Fruit fly (Drosophila melanogaster) whole organism, embryonic: Measurements from ENCODE around the gene CG12206.

Source experiments
- ATbp ChIP-seq: fragments of 200-800 bp; sonication (Bioruptor generic); optimal IDR thresholded peaks from 2 replicates; lab custom pipeline; 2017; ENCODE audit warnings: missing biosample characterization, mild to moderate bottlenecking, missing genetic modification characterization, missing genetic modification reagents
- Blimp-1 ChIP-seq: fragments of 200-800 bp; sonication (Bioruptor generic); optimal IDR thresholded peaks from 3 replicates; lab custom pipeline; 2018; ENCODE audit warnings: missing biosample characterization, missing genetic modification characterization, mild to moderate bottlenecking, moderate library complexity, missing genetic modification reagents
- CG11696 ChIP-seq: fragments of 200-800 bp; sonication (Bioruptor generic); IDR thresholded peaks from 2 replicates; pipeline ENCODE4 v1.3.6; 2022; ENCODE audit warnings: missing biosample characterization, missing genetic modification characterization
- CG13775 ChIP-seq: fragments of 200-800 bp; sonication (Bioruptor generic); optimal IDR thresholded peaks from 3 replicates; lab custom pipeline; 2017; ENCODE audit warnings: missing biosample characterization, mild to moderate bottlenecking, missing genetic modification characterization
- CG14441 ChIP-seq: fragments of 200-800 bp; sonication (Bioruptor generic); IDR thresholded peaks from 2 replicates; pipeline ENCODE4 v1.3.6; 2022; ENCODE audit warnings: missing biosample characterization, missing genetic modification characterization
- CG1529 ChIP-seq: fragments of 200-800 bp; sonication (Bioruptor generic); optimal IDR thresholded peaks from 3 replicates; lab custom pipeline; 2018; ENCODE audit warnings: missing biosample characterization, missing genetic modification characterization
- CG1602 ChIP-seq: fragments of 200-800 bp; sonication (Bioruptor generic); optimal IDR thresholded peaks from 3 replicates; lab custom pipeline; 2016; ENCODE audit warnings: missing biosample characterization, missing genetic modification characterization
- CG17612 ChIP-seq: fragments of 200-800 bp; sonication (Bioruptor generic); IDR thresholded peaks from 2 replicates; pipeline ENCODE4 v1.3.6; 2022; ENCODE audit warnings: missing biosample characterization, missing genetic modification characterization
- CG17829 ChIP-seq: fragments of 200-800 bp; optimal IDR thresholded peaks from 2 replicates; lab custom pipeline; 2019; ENCODE audit warnings: missing biosample characterization, mild to moderate bottlenecking, missing genetic modification characterization, moderate library complexity
- CG31441 ChIP-seq: fragments of 200-800 bp; sonication (Bioruptor generic); IDR thresholded peaks from 2 replicates; pipeline ENCODE4 v1.3.6; 2022; ENCODE audit warnings: missing biosample characterization, missing genetic modification characterization
- CG5245 ChIP-seq: fragments of 200-800 bp; sonication (Bioruptor generic); optimal IDR thresholded peaks from 3 replicates; lab custom pipeline; 2016; ENCODE audit warnings: missing biosample characterization, missing genetic modification characterization
- CG7357 ChIP-seq: fragments of 200-800 bp; sonication (Bioruptor generic); IDR thresholded peaks from 3 replicates; pipeline ENCODE4 v1.3.6; 2022; ENCODE audit warnings: missing biosample characterization, missing genetic modification characterization
- CG7745 ChIP-seq: fragments of 200-800 bp; sonication (Bioruptor generic); optimal IDR thresholded peaks from 2 replicates; lab custom pipeline; 2018; ENCODE audit warnings: missing biosample characterization, mild to moderate bottlenecking, missing genetic modification characterization, moderate library complexity
- CG7987 ChIP-seq: fragments of 200-800 bp; sonication (Bioruptor generic); optimal IDR thresholded peaks from 2 replicates; lab custom pipeline; 2018; ENCODE audit warnings: missing biosample characterization, mild to moderate bottlenecking, missing genetic modification characterization, moderate library complexity
- CG8089 ChIP-seq: fragments of 200-800 bp; sonication (Bioruptor generic); optimal IDR thresholded peaks from 3 replicates; lab custom pipeline; 2016; ENCODE audit warnings: missing biosample characterization, missing genetic modification characterization
- CG9727 ChIP-seq: fragments of 200-800 bp; sonication (Bioruptor generic); optimal IDR thresholded peaks from 3 replicates; lab custom pipeline; 2017; ENCODE audit warnings: missing biosample characterization, mild to moderate bottlenecking, missing genetic modification characterization
- CrebB ChIP-seq: fragments of 200-800 bp; sonication (Bioruptor generic); optimal IDR thresholded peaks from 3 replicates; lab custom pipeline; 2018; ENCODE audit warnings: missing biosample characterization, mild to moderate bottlenecking, missing genetic modification characterization
- Dll ChIP-seq: fragments of 200-800 bp; sonication (Bioruptor generic); IDR thresholded peaks from 4 replicates; pipeline ENCODE4 v1.3.6; 2022; ENCODE audit warnings: missing biosample characterization, missing genetic modification characterization; ENCODE audit not compliant: partially characterized antibody
- E2f2 ChIP-seq: fragments of 200-800 bp; sonication (Bioruptor generic); IDR thresholded peaks from 2 replicates; pipeline ENCODE4 v1.3.6; 2022; ENCODE audit warnings: missing biosample characterization, missing genetic modification characterization
- Eip74EF ChIP-seq, 2 experiments: fragments of 200-800 bp in 1 of 2; fragments of >200 bp in 1 of 2; sonication (Bioruptor generic) in 1 of 2; optimal IDR thresholded peaks; 2 replicates each; lab custom pipeline; 2017 to 2019; ENCODE audit warnings: missing biosample characterization in 2 of 2, missing genetic modification characterization in 2 of 2, mild to moderate bottlenecking in 1 of 2, moderate library complexity in 1 of 2
- Ets97D ChIP-seq: fragments of 200-800 bp; sonication (Bioruptor generic); optimal IDR thresholded peaks from 3 replicates; lab custom pipeline; 2016; ENCODE audit warnings: missing biosample characterization, missing genetic modification characterization
- Gug ChIP-seq: fragments of 200-800 bp; sonication (Bioruptor generic); IDR thresholded peaks from 4 replicates; pipeline ENCODE4 v1.3.6; 2022; ENCODE audit warnings: missing biosample characterization, missing genetic modification characterization
- Mrtf ChIP-seq: fragments of 200-800 bp; sonication (Bioruptor generic); IDR thresholded peaks from 3 replicates; pipeline ENCODE4 v1.3.6; 2022; ENCODE audit warnings: missing biosample characterization, missing genetic modification characterization
- Sin3A ChIP-seq: fragments of >200 bp; optimal IDR thresholded peaks from 2 replicates; lab custom pipeline; 2018
- Six4 ChIP-seq: fragments of 200-800 bp; sonication (Bioruptor generic); optimal IDR thresholded peaks from 2 replicates; lab custom pipeline; 2016; ENCODE audit warnings: missing biosample characterization, missing genetic modification characterization
- bbx ChIP-seq: fragments of 200-800 bp; sonication (Bioruptor generic); IDR thresholded peaks from 2 replicates; pipeline ENCODE4 v1.3.6; 2022; ENCODE audit warnings: missing biosample characterization, missing genetic modification characterization; ENCODE audit not compliant: partially characterized antibody
- bowl ChIP-seq: fragments of 200-800 bp; sonication (Bioruptor generic); IDR thresholded peaks from 2 replicates; pipeline ENCODE4 v1.3.6; 2022; ENCODE audit warnings: missing biosample characterization, missing genetic modification characterization
- btn ChIP-seq: fragments of 200-800 bp; sonication (Bioruptor generic); optimal IDR thresholded peaks from 2 replicates; lab custom pipeline; 2016; ENCODE audit warnings: missing biosample characterization, missing genetic modification characterization
- cad ChIP-seq: fragments of >200 bp; optimal IDR thresholded peaks from 2 replicates; lab custom pipeline; 2017; ENCODE audit warnings: missing biosample characterization, missing genetic modification characterization
- crp ChIP-seq, 2 experiments: fragments of 200-800 bp; sonication (Bioruptor generic); optimal IDR thresholded peaks; 2 replicates in 1 of 2; 3 replicates in 1 of 2; lab custom pipeline; 2017; ENCODE audit warnings: missing biosample characterization in 2 of 2, missing genetic modification characterization in 2 of 2, mild to moderate bottlenecking in 1 of 2, moderate library complexity in 1 of 2
- fd102C ChIP-seq: fragments of 200-800 bp; sonication (Bioruptor generic); optimal IDR thresholded peaks from 2 replicates; lab custom pipeline; 2018; ENCODE audit warnings: missing biosample characterization, mild to moderate bottlenecking, missing genetic modification characterization, moderate library complexity
- gsb-n ChIP-seq: fragments of 200-800 bp; sonication (Bioruptor generic); optimal IDR thresholded peaks from 3 replicates; lab custom pipeline; 2018; ENCODE audit warnings: missing biosample characterization, mild to moderate bottlenecking, missing genetic modification characterization
- ham ChIP-seq: fragments of 200-800 bp; sonication (Bioruptor generic); IDR thresholded peaks from 2 replicates; pipeline ENCODE4 v1.3.6; 2022; ENCODE audit warnings: missing biosample characterization, missing genetic modification characterization
- hbn ChIP-seq: fragments of 200-800 bp; sonication (Bioruptor generic); IDR thresholded peaks from 2 replicates; pipeline ENCODE4 v1.3.6; 2022; ENCODE audit warnings: missing biosample characterization, missing genetic modification characterization; ENCODE audit not compliant: partially characterized antibody
- jigr1 ChIP-seq: fragments of 200-800 bp; sonication (Bioruptor generic); IDR thresholded peaks from 3 replicates; pipeline ENCODE4 v1.3.6; 2022; ENCODE audit warnings: missing biosample characterization, missing genetic modification characterization
- lov ChIP-seq, 2 experiments: fragments of 200-800 bp in 1 of 2; fragments of >200 bp in 1 of 2; sonication (Bioruptor generic) in 1 of 2; IDR thresholded peaks in 1 of 2; optimal IDR thresholded peaks in 1 of 2; 2 replicates in 1 of 2; 3 replicates in 1 of 2; pipeline versions ENCODE4 v1.3.6 to Lab custom; 2017 to 2022; ENCODE audit warnings: missing biosample characterization in 1 of 2, missing genetic modification characterization in 1 of 2
- nerfin-1 ChIP-seq: fragments of 200-800 bp; sonication (Bioruptor generic); optimal IDR thresholded peaks from 3 replicates; lab custom pipeline; 2019; ENCODE audit warnings: missing biosample characterization, mild to moderate bottlenecking, missing genetic modification characterization, moderate library complexity
- oc ChIP-seq: fragments of 200-800 bp; sonication (Bioruptor generic); optimal IDR thresholded peaks from 2 replicates; lab custom pipeline; 2018; ENCODE audit warnings: missing biosample characterization, mild to moderate bottlenecking, missing genetic modification characterization, moderate library complexity
- otp ChIP-seq: fragments of 200-800 bp; sonication (Bioruptor generic); IDR thresholded peaks from 3 replicates; pipeline ENCODE4, ENCODE4 v1.3.6; 2022; ENCODE audit warnings: missing biosample characterization, missing genetic modification characterization
- pho ChIP-seq: fragments of 200-800 bp; sonication (Bioruptor generic); optimal IDR thresholded peaks from 2 replicates; lab custom pipeline; 2016; ENCODE audit warnings: missing biosample characterization, missing genetic modification characterization
- pita ChIP-seq: fragments of 200-800 bp; sonication (Bioruptor generic); optimal IDR thresholded peaks from 2 replicates; lab custom pipeline; 2017; ENCODE audit warnings: missing biosample characterization, mild to moderate bottlenecking, missing genetic modification characterization
- pum ChIP-seq: fragments of 200-800 bp; sonication (Bioruptor generic); optimal IDR thresholded peaks from 2 replicates; lab custom pipeline; 2016; ENCODE audit warnings: missing biosample characterization, missing genetic modification characterization
- run ChIP-seq: fragments of 200-800 bp; sonication (Bioruptor generic); optimal IDR thresholded peaks from 3 replicates; lab custom pipeline; 2018; ENCODE audit warnings: missing biosample characterization, mild to moderate bottlenecking, missing genetic modification characterization
- schlank ChIP-seq: fragments of 200-800 bp; sonication (Bioruptor generic); optimal IDR thresholded peaks from 2 replicates; lab custom pipeline; 2018; ENCODE audit warnings: missing biosample characterization, mild to moderate bottlenecking, missing genetic modification characterization
- stwl ChIP-seq: fragments of 200-800 bp; sonication (Bioruptor generic); optimal IDR thresholded peaks from 3 replicates; lab custom pipeline; 2018; ENCODE audit warnings: missing biosample characterization, mild to moderate bottlenecking, missing genetic modification characterization, moderate library complexity
- tna ChIP-seq: fragments of 200-800 bp; sonication (Bioruptor generic); IDR thresholded peaks from 2 replicates; pipeline ENCODE4 v1.3.6; 2022; ENCODE audit warnings: missing biosample characterization, missing genetic modification characterization; ENCODE audit not compliant: partially characterized antibody
- ttk ChIP-seq: fragments of 200-800 bp; sonication (Bioruptor generic); IDR thresholded peaks from 2 replicates; pipeline ENCODE4 v2.1.2; 2022; ENCODE audit warnings: missing biosample characterization, missing genetic modification characterization
- z ChIP-seq: fragments of 200-800 bp; sonication (Bioruptor generic); IDR thresholded peaks from 3 replicates; pipeline ENCODE4 v1.3.6; 2022; ENCODE audit warnings: missing biosample characterization, missing genetic modification characterization

The CG12206 gene

DNA sequence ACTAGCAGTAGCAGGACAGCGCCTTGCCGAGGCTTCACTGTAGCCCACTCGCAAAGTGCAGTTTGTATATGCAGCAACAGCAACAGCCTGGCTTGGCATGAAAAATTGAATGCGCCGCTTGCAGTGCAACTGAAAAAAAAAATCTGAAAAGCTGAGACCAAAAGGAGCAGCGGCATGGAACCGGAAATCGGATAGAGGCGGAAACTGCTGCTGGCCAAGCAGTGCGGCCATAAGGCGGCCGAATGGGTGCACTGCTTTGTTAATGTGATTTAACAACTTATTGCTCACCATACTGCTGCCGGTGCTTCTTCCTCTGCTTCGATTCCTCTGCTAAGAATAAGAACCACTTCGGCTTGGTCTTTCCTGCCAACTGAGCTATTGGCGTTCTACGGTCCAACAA, 29.9 kb upstream of the CG12206 start (continued):
- TF ChIP-seq Ets97D (peak; percentile 91), CG9727 (GFP tag; lab: Kevin White, UChicago) (peak; percentile 9), stwl (peak; percentile 13), nerfin-1 (tag; lab: Kevin White, UChicago) (no peak), CG13775 (GFP tag; lab: Kevin White, UChicago) (peak; percentile 1), fd102C (GFP tag; lab: Kevin White, UChicago) (peak; percentile 15), hbn (GFP tag; lab: Robert Waterston, UW) (no peak), z (0 out of 3 replicates have a peak, but pooled peaks have one; percentile 7)

DNA sequence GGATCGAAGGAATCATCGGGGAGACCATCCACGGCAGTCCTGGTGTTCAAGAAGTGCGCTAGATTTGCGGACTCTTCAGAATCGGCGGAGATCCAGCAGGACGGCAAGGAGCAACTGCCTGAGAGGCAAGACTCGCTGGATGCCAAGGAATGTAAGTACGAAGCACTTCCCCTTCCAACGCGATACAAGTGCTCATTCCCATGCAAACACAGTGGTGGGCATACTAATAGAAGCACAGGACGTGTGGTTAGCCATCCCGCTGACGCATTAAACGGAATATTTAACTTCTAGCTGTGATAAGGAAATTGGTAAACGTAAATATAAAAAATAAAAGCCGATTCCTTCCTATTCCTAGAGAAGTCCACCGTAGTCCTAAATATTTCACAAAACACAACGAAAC, 11.5 kb upstream of the CG12206 start:
- no peak for TF ChIP-seq Six4 (GFP tag; lab: Kevin White, UChicago)
- no peak for TF ChIP-seq CG7987 (GFP tag; lab: Kevin White, UChicago)
- no peak for TF ChIP-seq CG1602 (GFP tag; lab: Kevin White, UChicago)
- peak; percentile 95 for TF ChIP-seq nerfin-1 (tag; lab: Kevin White, UChicago)
- no peak for TF ChIP-seq CG17829
- TF ChIP-seq CG11696 (GFP tag; lab: Robert Waterston, UW), result peak; percentile 79
- no peak for TF ChIP-seq Sin3A (lab: Kevin White, UChicago)
- no peak for TF ChIP-seq jigr1 (GFP tag; lab: Robert Waterston, UW)

DNA sequence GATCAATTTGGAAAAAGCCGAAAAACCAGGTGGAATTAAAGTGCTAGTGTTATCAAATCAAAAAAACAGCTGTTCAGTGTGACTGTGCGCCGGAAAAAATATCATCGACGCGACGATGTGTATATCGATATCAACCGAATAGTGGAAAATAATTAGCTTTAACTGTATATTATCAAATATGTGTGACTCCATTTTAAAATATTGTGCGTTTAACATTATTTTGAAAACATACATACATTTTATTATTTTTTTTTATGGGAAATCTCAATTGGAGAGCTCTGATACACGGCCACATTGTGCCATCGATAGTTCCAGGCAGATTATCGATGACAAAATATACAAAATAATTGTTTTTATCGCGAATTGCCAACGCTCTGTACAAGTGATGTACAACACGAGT, 11.0 kb upstream of the CG12206 start, which contains the start of the genes CG14270 and CG10803:
TSS of gene CG14270 (minus strand) at position 75 of the 400 bp plus-strand sequence.
TSS of gene CG10803 (plus strand) at position 347 of the 400 bp plus-strand sequence.
- no peak for TF ChIP-seq CG1529 (GFP tag; lab: Kevin White, UChicago)
- TF ChIP-seq CG17612 (GFP tag; lab: Robert Waterston, UW), result no peak
- 0 out of 4 replicates have a peak, but pooled peaks have one; percentile 2 for TF ChIP-seq Gug (GFP tag; lab: Robert Waterston, UW)
- no peak for TF ChIP-seq CG7745 (tag; lab: Kevin White, UChicago)
- TF ChIP-seq schlank (tag; lab: Kevin White, UChicago), result no peak
- TF ChIP-seq tna, result no peak
- TF ChIP-seq CG8089 (GFP tag; lab: Kevin White, UChicago), result no peak
- no peak for TF ChIP-seq Blimp-1 (GFP tag; lab: Kevin White, UChicago)
- TF ChIP-seq cad (GFP tag; lab: Kevin White, UChicago), result no peak
- TF ChIP-seq CG14441 (GFP tag; lab: Robert Waterston, UW), result no peak
- no peak for TF ChIP-seq pum
- no peak for TF ChIP-seq ATbp (GFP tag; lab: Kevin White, UChicago)
- no peak for TF ChIP-seq lov (optimal IDR thresholded peaks at IDR 0.05; lab: Kevin White, UChicago)
- no peak for TF ChIP-seq lov (GFP tag; IDR thresholded peaks at IDR 0.05; lab: Robert Waterston, UW)
- TF ChIP-seq Mrtf (GFP tag; lab: Robert Waterston, UW), result no peak
- no peak for TF ChIP-seq CrebB (tag; lab: Kevin White, UChicago)
- TF ChIP-seq E2f2 (GFP tag; lab: Robert Waterston, UW), result peak; percentile 30; the same call in 1 of the 2 replicates
- TF ChIP-seq CG31441 (GFP tag; lab: Robert Waterston, UW), result no peak
- no peak for TF ChIP-seq run
- TF ChIP-seq pita, result no peak
- TF ChIP-seq oc (tag; lab: Kevin White, UChicago), result no peak
- no peak for TF ChIP-seq ham
- TF ChIP-seq CG7357 (GFP tag; lab: Robert Waterston, UW), result no peak
- TF ChIP-seq bbx (GFP tag; lab: Robert Waterston, UW), result peak; percentile 55; the same call in 1 of the 2 replicates
- no peak for TF ChIP-seq gsb-n
- TF ChIP-seq otp, result no peak
- no peak for TF ChIP-seq bowl (GFP tag; lab: Robert Waterston, UW)
- TF ChIP-seq Dll, result peak; percentile 93
- TF ChIP-seq crp (GFP tag; optimal IDR thresholded peaks at IDR 0.05; lab: Kevin White, UChicago), result peak; percentile 44 to 89
- no peak for TF ChIP-seq ttk (GFP tag; lab: Robert Waterston, UW)
- TF ChIP-seq btn (GFP tag; lab: Kevin White, UChicago), result no peak
- no peak for TF ChIP-seq Eip74EF (GFP tag; optimal IDR thresholded peaks at IDR 0.05; lab: Kevin White, UChicago)
- TF ChIP-seq Sin3A (lab: Kevin White, UChicago), result peak; percentile 82
- peak; percentile 3 for TF ChIP-seq pho (GFP tag; lab: Kevin White, UChicago)
- no peak for TF ChIP-seq CG5245 (GFP tag; lab: Kevin White, UChicago)
- TF ChIP-seq Six4 (GFP tag; lab: Kevin White, UChicago), result no peak
